Fruit fly (Drosophila melanogaster): Measurements from ENCODE around the gene ush.

Gene ush

dm6 chr2L:510534-511014 lies 34.6 kb downstream of the ush start (continued):
- TF ChIP-seq CG10654 (GFP tag; optimal IDR thresholded peaks at IDR 0.05): peak; percentile 67
- TF ChIP-seq NC2β (GFP tag; optimal IDR thresholded peaks at IDR 0.05): peak; percentile 79
- TF ChIP-seq CG6175 (GFP tag; IDR thresholded peaks at IDR 0.05): no peak
- no peak for TF ChIP-seq Taf1 (GFP tag; IDR thresholded peaks at IDR 0.05)
- TF ChIP-seq CTCF (GFP tag; optimal IDR thresholded peaks at IDR 0.05): peak; percentile 10
- no peak for TF ChIP-seq tna (GFP tag; IDR thresholded peaks at IDR 0.05; ENCODE audit: partially characterized antibody)
- peak; percentile 58 for TF ChIP-seq Bteb2 (GFP tag; optimal IDR thresholded peaks at IDR 0.05)
- TF ChIP-seq Scr (GFP tag; IDR thresholded peaks at IDR 0.05; ENCODE audit: partially characterized antibody): no peak
- no peak for TF ChIP-seq Mrtf (GFP tag; IDR thresholded peaks at IDR 0.05)
- no peak for TF ChIP-seq Aef1 (GFP tag; IDR thresholded peaks at IDR 0.05)
- TF ChIP-seq exex (tag; optimal IDR thresholded peaks at IDR 0.05): peak; percentile 24
- 0 out of 4 replicates have a peak, but pooled peaks have one; percentile 14 for TF ChIP-seq Dll (GFP tag; IDR thresholded peaks at IDR 0.05; ENCODE audit: partially characterized antibody)
- TF ChIP-seq Trl (optimal IDR thresholded peaks at IDR 0.05): peak; percentile 79 to 87
- TF ChIP-seq Trl (GFP tag; optimal IDR thresholded peaks at IDR 0.05): peak; percentile 83
- peak; percentile 33 for TF ChIP-seq B-H2 (GFP tag; optimal IDR thresholded peaks at IDR 0.05)
- peak; percentile 52 for TF ChIP-seq CG12219 (GFP tag; optimal IDR thresholded peaks at IDR 0.05)
- TF ChIP-seq CG13296 (GFP tag; optimal IDR thresholded peaks at IDR 0.05): peak; percentile 40
- peak; percentile 86 for TF ChIP-seq CG32767 (GFP tag; IDR thresholded peaks at IDR 0.05)
- peak; percentile 92 for TF ChIP-seq CG2202 (tag; optimal IDR thresholded peaks at IDR 0.05)
- TF ChIP-seq wdn (GFP tag; IDR thresholded peaks at IDR 0.05): no peak
- TF ChIP-seq Fer3 (tag; optimal IDR thresholded peaks at IDR 0.05): peak; percentile 0
- no peak for TF ChIP-seq Ets97D (GFP tag; optimal IDR thresholded peaks at IDR 0.05)
- peak; percentile 54; the same call in 1 of the 2 replicates for TF ChIP-seq Awh (GFP tag; IDR thresholded peaks at IDR 0.05)
- TF ChIP-seq Fer1 (GFP tag; optimal IDR thresholded peaks at IDR 0.05): peak; percentile 63
- 0 out of 2 replicates have a peak, but pooled peaks have one; percentile 27 for TF ChIP-seq Nf-YA (GFP tag; IDR thresholded peaks at IDR 0.05)
- TF ChIP-seq Poxn (GFP tag; IDR thresholded peaks at IDR 0.05): no peak
- peak; percentile 73 for TF ChIP-seq caup (GFP tag; optimal IDR thresholded peaks at IDR 0.05; ENCODE audit: severe bottlenecking)
- peak; percentile 10; the same call in 1 of the 2 replicates for TF ChIP-seq E2f1 (GFP tag; IDR thresholded peaks at IDR 0.05)
- no peak for TF ChIP-seq kay (GFP tag; optimal IDR thresholded peaks at IDR 0.05)
- 0 out of 4 replicates have a peak, but pooled peaks have one; percentile 62 for TF ChIP-seq chinmo (GFP tag; IDR thresholded peaks at IDR 0.05; ENCODE audit: partially characterized antibody)
- TF ChIP-seq Gsc (GFP tag; IDR thresholded peaks at IDR 0.05): no peak
- TF ChIP-seq Dp (GFP tag; optimal IDR thresholded peaks at IDR 0.05): no peak
- TF ChIP-seq tup (GFP tag; optimal IDR thresholded peaks at IDR 0.05): peak; percentile 39
- peak; percentile 65; the same call in 1 of the 2 replicates for TF ChIP-seq ara (GFP tag; IDR thresholded peaks at IDR 0.05)
- peak; percentile 66 for TF ChIP-seq PHDP (tag; optimal IDR thresholded peaks at IDR 0.05)
- peak; percentile 85 for TF ChIP-seq gsb-n (tag; optimal IDR thresholded peaks at IDR 0.05)
- TF ChIP-seq CG1647 (GFP tag; optimal IDR thresholded peaks at IDR 0.05): peak; percentile 30
- peak; percentile 91 for TF ChIP-seq CG6813 (GFP tag; optimal IDR thresholded peaks at IDR 0.05)
- TF ChIP-seq CG7839 (tag; optimal IDR thresholded peaks at IDR 0.05): peak; percentile 40
- TF ChIP-seq hbn (GFP tag; IDR thresholded peaks at IDR 0.05; ENCODE audit: partially characterized antibody): no peak
- peak; percentile 33 for TF ChIP-seq CG31388 (GFP tag; optimal IDR thresholded peaks at IDR 0.05)
- TF ChIP-seq CG16813 (GFP tag; IDR thresholded peaks at IDR 0.05; ENCODE audit: partially characterized antibody): no peak
- TF ChIP-seq ap (GFP tag; IDR thresholded peaks at IDR 0.05): no peak
- peak; percentile 84 for TF ChIP-seq dmrt11E (tag; optimal IDR thresholded peaks at IDR 0.05)
- no peak for TF ChIP-seq lmd (GFP tag; IDR thresholded peaks at IDR 0.05)
- TF ChIP-seq unc-4 (GFP tag; IDR thresholded peaks at IDR 0.05; ENCODE audit: partially characterized antibody): no peak
- peak; percentile 98 for TF ChIP-seq CG31224 (GFP tag; IDR thresholded peaks at IDR 0.05)
- no peak for TF ChIP-seq zfh2 (GFP tag; optimal IDR thresholded peaks at IDR 0.05)
- TF ChIP-seq dan (GFP tag; IDR thresholded peaks at IDR 0.05): no peak
- peak; percentile 51 for TF ChIP-seq trem (tag; optimal IDR thresholded peaks at IDR 0.05)
- no peak for TF ChIP-seq CG6689 (GFP tag; IDR thresholded peaks at IDR 0.05)

Measured in whole organism, embryonic.